Worm (Caenorhabditis elegans) whole organism, late embryonic: Measurements from ENCODE around the gene skr-12.

Experiments used
- F13H6.1 ChIP-seq: sonication (generic microtip); optimal IDR thresholded peaks from 2 replicates; lab custom pipeline; 2016; ENCODE audit warnings: missing genetic modification characterization, missing compliant biosample characterization
- ama-1 ChIP-seq: fragments of 150-350 bp; optimal IDR thresholded peaks from 2 replicates; lab custom pipeline; 2014
- ceh-24 ChIP-seq: sonication (generic microtip); optimal IDR thresholded peaks from 2 replicates; lab custom pipeline; 2016; ENCODE audit warnings: mild to moderate bottlenecking, missing genetic modification characterization, missing compliant biosample characterization
- ceh-48 ChIP-seq: sonication (generic microtip); optimal IDR thresholded peaks from 2 replicates; lab custom pipeline; 2016; ENCODE audit warnings: missing genetic modification characterization, inconsistent platforms, missing compliant biosample characterization
- dmd-4 ChIP-seq: sonication (generic microtip); optimal IDR thresholded peaks from 2 replicates; lab custom pipeline; 2016; ENCODE audit warnings: borderline replicate concordance, missing genetic modification characterization, missing compliant biosample characterization
- elt-4 ChIP-seq: sonication (generic microtip); optimal IDR thresholded peaks from 2 replicates; lab custom pipeline; 2016; ENCODE audit warnings: missing genetic modification characterization, missing compliant biosample characterization
- nfya-1 ChIP-seq: sonication (generic microtip); optimal IDR thresholded peaks from 2 replicates; lab custom pipeline; 2017; ENCODE audit warnings: missing genetic modification characterization, mild to moderate bottlenecking, missing compliant biosample characterization, antibody characterized with exemption, moderate library complexity
- nhr-11 ChIP-seq: fragments of 150-350 bp; optimal IDR thresholded peaks from 2 replicates; lab custom pipeline; 2014; ENCODE audit warnings: missing biosample characterization, missing genetic modification characterization
- npax-4 ChIP-seq: sonication (generic microtip); optimal IDR thresholded peaks from 2 replicates; lab custom pipeline; 2016; ENCODE audit warnings: missing genetic modification characterization, missing compliant biosample characterization
- pha-4 ChIP-seq: fragments of 150-350 bp; optimal IDR thresholded peaks from 2 replicates; lab custom pipeline; 2018; ENCODE audit warnings: missing biosample characterization, missing genetic modification reagents, missing genetic modification characterization
- rnt-1 ChIP-seq: sonication (generic microtip); optimal IDR thresholded peaks from 2 replicates; lab custom pipeline; 2016; ENCODE audit warnings: missing genetic modification characterization, missing compliant biosample characterization
- tbx-2 ChIP-seq: sonication (generic microtip); optimal IDR thresholded peaks from 2 replicates; lab custom pipeline; 2016; ENCODE audit warnings: missing genetic modification characterization, missing compliant biosample characterization
- tbx-7 ChIP-seq: sonication (generic microtip); optimal IDR thresholded peaks from 2 replicates; lab custom pipeline; 2016; ENCODE audit warnings: missing genotype, missing genetic modification characterization, missing compliant biosample characterization
- unc-55 ChIP-seq: sonication (generic microtip); optimal IDR thresholded peaks from 2 replicates; lab custom pipeline; 2017; ENCODE audit warnings: missing biosample characterization, missing genetic modification reagents, missing genetic modification characterization

- no peak for TF ChIP-seq dmd-4 (tag; lab: Kevin White, UChicago)
- TF ChIP-seq nfya-1 (tag; lab: Kevin White, UChicago), result no peak
- TF ChIP-seq tbx-2 (tag; lab: Kevin White, UChicago), result no peak
- no peak for TF ChIP-seq tbx-7
- no peak for TF ChIP-seq ceh-48 (tag; lab: Kevin White, UChicago)
- TF ChIP-seq rnt-1 (tag; lab: Kevin White, UChicago), result no peak
- no peak for TF ChIP-seq ceh-24 (tag; lab: Kevin White, UChicago)
- no peak for TF ChIP-seq unc-55 (GFP tag; lab: Kevin White, UChicago)
- no peak for TF ChIP-seq ama-1 (lab: Kevin White, UChicago)
- TF ChIP-seq elt-4 (tag; lab: Kevin White, UChicago), result no peak
- no peak for TF ChIP-seq pha-4 (tag; lab: Kevin White, UChicago)
- no peak for TF ChIP-seq nhr-11 (tag; lab: Kevin White, UChicago)
- no peak for TF ChIP-seq F13H6.1 (tag; lab: Kevin White, UChicago)
- no peak for TF ChIP-seq npax-4 (tag; lab: Kevin White, UChicago)
Measured at ce11 chrIV:17121058-17121773, 45.9 kb upstream of the skr-12 start.
